Worm (Caenorhabditis elegans): ENCODE data around the gene smg-7.

DNA sequence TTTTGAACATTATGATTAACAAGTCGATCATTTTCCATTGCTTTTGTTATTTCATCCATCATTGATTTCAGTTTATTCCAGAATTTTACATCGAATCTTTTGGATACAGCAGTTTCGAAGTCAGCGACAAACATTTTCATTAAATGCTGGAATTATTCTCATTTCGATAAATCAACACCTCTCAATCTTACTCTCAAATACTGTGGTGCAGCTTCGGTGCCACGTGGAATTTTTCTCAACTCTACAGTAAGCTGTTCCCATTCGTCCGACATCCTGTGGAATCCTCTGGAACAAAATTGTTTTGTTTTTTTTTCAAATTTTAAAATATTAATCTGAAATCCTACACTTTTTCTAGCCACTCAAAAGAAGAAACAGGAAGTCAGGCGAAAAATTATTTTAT is at the start of gene smg-7:
- no peak for TF ChIP-seq hnd-1 (tag; optimal IDR thresholded peaks at IDR 0.05)
- no peak for TF ChIP-seq ama-1 (optimal IDR thresholded peaks at IDR 0.05)
- no peak for TF ChIP-seq ceh-13 (GFP tag; optimal IDR thresholded peaks at IDR 0.05)
- no peak for TF ChIP-seq tra-4 (tag; optimal IDR thresholded peaks at IDR 0.05)
- TF ChIP-seq flt-1 (GFP tag; IDR thresholded peaks at IDR 0.05), result no peak

All from whole organism, early embryonic.